Worm (Caenorhabditis elegans) whole organism, L3 larva: ENCODE results near the gene Y73C8C.12.

ENCODE experiments used
- R02D3.7 ChIP-seq: fragments of 150-350 bp; optimal IDR thresholded peaks from 2 replicates; lab custom pipeline; 2014; ENCODE audit warnings: missing biosample characterization, missing genetic modification characterization
- ZK546.5 ChIP-seq: sonication (generic microtip); optimal IDR thresholded peaks from 2 replicates; lab custom pipeline; 2017; ENCODE audit warnings: missing biosample characterization, missing genetic modification characterization
- aly-2 ChIP-seq: fragments of 150-350 bp; optimal IDR thresholded peaks from 2 replicates; lab custom pipeline; 2014; ENCODE audit warnings: missing biosample characterization, missing genetic modification characterization
- ama-1 ChIP-seq: fragments of 150-350 bp; optimal IDR thresholded peaks from 2 replicates; lab custom pipeline; 2018
- ceh-16 ChIP-seq: sonication (generic microtip); optimal IDR thresholded peaks from 2 replicates; lab custom pipeline; 2017; ENCODE audit warnings: missing biosample characterization, missing genetic modification characterization
- ceh-82 ChIP-seq: fragments of 150-350 bp; optimal IDR thresholded peaks from 2 replicates; lab custom pipeline; 2014; ENCODE audit warnings: missing biosample characterization, missing genetic modification characterization
- ceh-9 ChIP-seq: sonication (generic microtip); optimal IDR thresholded peaks from 2 replicates; lab custom pipeline; 2018; ENCODE audit warnings: missing biosample characterization, missing genetic modification characterization
- daf-12 ChIP-seq: fragments of 150-350 bp; optimal IDR thresholded peaks from 2 replicates; lab custom pipeline; 2014; ENCODE audit warnings: missing biosample characterization, missing genetic modification reagents, missing genetic modification characterization
- egl-27 ChIP-seq: sonication (generic microtip); optimal IDR thresholded peaks from 4 replicates; lab custom pipeline; 2017; ENCODE audit warnings: missing biosample characterization, missing genetic modification reagents, missing genetic modification characterization
- elt-1 ChIP-seq: fragments of 150-350 bp; optimal IDR thresholded peaks from 2 replicates; lab custom pipeline; 2014; ENCODE audit warnings: missing biosample characterization, missing genetic modification characterization
- elt-2 ChIP-seq: sonication (generic microtip); optimal IDR thresholded peaks from 2 replicates; lab custom pipeline; 2016; ENCODE audit warnings: missing genetic modification reagents, mild to moderate bottlenecking, missing genetic modification characterization, missing compliant biosample characterization
- elt-3 ChIP-seq, 3 experiments: fragments of 150-350 bp in 1 of 3; sonication (generic microtip) in 2 of 3; optimal IDR thresholded peaks; 2 replicates in 2 of 3; 4 replicates in 1 of 3; lab custom pipeline; 2014 to 2017; ENCODE audit warnings: missing biosample characterization in 3 of 3, missing genetic modification characterization in 3 of 3
- eor-1 ChIP-seq, 2 experiments: fragments of 150-350 bp; optimal IDR thresholded peaks; 2 replicates each; lab custom pipeline; 2014 to 2018; ENCODE audit warnings: missing biosample characterization in 2 of 2, missing genetic modification characterization in 2 of 2
- fkh-10 ChIP-seq: sonication (generic microtip); optimal IDR thresholded peaks from 2 replicates; lab custom pipeline; 2017; ENCODE audit warnings: missing biosample characterization, missing genetic modification reagents, missing genetic modification characterization
- fos-1 ChIP-seq: fragments of 150-350 bp; optimal IDR thresholded peaks from 2 replicates; lab custom pipeline; 2014; ENCODE audit warnings: missing biosample characterization, missing genetic modification characterization
- hmg-11 ChIP-seq: sonication (generic microtip); optimal IDR thresholded peaks from 2 replicates; lab custom pipeline; 2016; ENCODE audit warnings: missing genetic modification characterization, missing compliant biosample characterization
- jun-1 ChIP-seq: fragments of 150-350 bp; optimal IDR thresholded peaks from 2 replicates; lab custom pipeline; 2014; ENCODE audit warnings: missing biosample characterization, missing genetic modification reagents, missing genetic modification characterization
- lin-15B ChIP-seq: fragments of 150-350 bp; optimal IDR thresholded peaks from 2 replicates; lab custom pipeline; 2014; ENCODE audit warnings: missing biosample characterization, missing genetic modification characterization
- lsy-12 ChIP-seq: sonication (generic microtip); optimal IDR thresholded peaks from 2 replicates; lab custom pipeline; 2016; ENCODE audit warnings: mild to moderate bottlenecking, missing genetic modification characterization, missing compliant biosample characterization
- mdl-1 ChIP-seq: fragments of 150-350 bp; optimal IDR thresholded peaks from 2 replicates; lab custom pipeline; 2014; ENCODE audit warnings: missing biosample characterization, missing genetic modification characterization
- mml-1 ChIP-seq: fragments of 150-350 bp; sonication (generic microtip); optimal IDR thresholded peaks from 3 replicates; lab custom pipeline; 2014; ENCODE audit warnings: missing biosample characterization, missing genetic modification characterization
- nhr-12 ChIP-seq: fragments of 150-350 bp; optimal IDR thresholded peaks from 2 replicates; lab custom pipeline; 2014; ENCODE audit warnings: missing biosample characterization, missing genetic modification characterization
- nhr-237 ChIP-seq: fragments of 150-350 bp; optimal IDR thresholded peaks from 2 replicates; lab custom pipeline; 2014; ENCODE audit warnings: missing biosample characterization, missing genetic modification characterization
- nhr-25 ChIP-seq: sonication (generic microtip); optimal IDR thresholded peaks from 2 replicates; lab custom pipeline; 2017; ENCODE audit warnings: missing biosample characterization, missing genetic modification characterization
- nhr-28 ChIP-seq: fragments of 150-350 bp; optimal IDR thresholded peaks from 2 replicates; lab custom pipeline; 2014; ENCODE audit warnings: missing biosample characterization, missing genetic modification characterization
- nhr-43 ChIP-seq: sonication (generic microtip); optimal IDR thresholded peaks from 2 replicates; lab custom pipeline; 2016; ENCODE audit warnings: mild to moderate bottlenecking, missing genetic modification characterization, missing compliant biosample characterization; ENCODE audit not compliant: poor library complexity, severe bottlenecking
- nhr-67 ChIP-seq: fragments of 150-350 bp; optimal IDR thresholded peaks from 2 replicates; lab custom pipeline; 2014; ENCODE audit warnings: missing biosample characterization, missing genetic modification characterization
- nhr-76 ChIP-seq: fragments of 150-350 bp; sonication (generic microtip); optimal IDR thresholded peaks from 5 replicates; lab custom pipeline; 2014; ENCODE audit warnings: missing biosample characterization, missing genetic modification characterization
- pqm-1 ChIP-seq: fragments of 150-350 bp; optimal IDR thresholded peaks from 2 replicates; lab custom pipeline; 2017; ENCODE audit warnings: missing biosample characterization, missing genetic modification characterization, inconsistent platforms
- skn-1 ChIP-seq: fragments of 150-350 bp; optimal IDR thresholded peaks from 2 replicates; lab custom pipeline; 2014; ENCODE audit warnings: missing biosample characterization, missing genetic modification characterization
- tbx-2 ChIP-seq: sonication (generic microtip); optimal IDR thresholded peaks from 2 replicates; lab custom pipeline; 2016; ENCODE audit warnings: mild to moderate bottlenecking, missing genetic modification characterization, missing compliant biosample characterization
- unc-62 ChIP-seq: fragments of 150-350 bp; sonication (generic microtip); optimal IDR thresholded peaks from 4 replicates; lab custom pipeline; 2014; ENCODE audit warnings: missing biosample characterization, missing genetic modification reagents, missing genetic modification characterization
- zag-1 ChIP-seq: fragments of 150-350 bp; optimal IDR thresholded peaks from 2 replicates; lab custom pipeline; 2014; ENCODE audit warnings: missing biosample characterization, missing genetic modification characterization
- ztf-11 ChIP-seq: fragments of 150-350 bp; optimal IDR thresholded peaks from 2 replicates; lab custom pipeline; 2014; ENCODE audit warnings: missing biosample characterization, missing genetic modification characterization

The Y73C8C.12 gene

ce11 chrV:3156786-3157185, 31.8 kb downstream of the Y73C8C.12 start, which contains the start of gene exh-1:
exh-1 (plus strand) TSS chrV:3157086.
- no peak for TF ChIP-seq R02D3.7 (tag; lab: Kevin White, UChicago)
- TF ChIP-seq eor-1 (tag; optimal IDR thresholded peaks at IDR 0.05; lab: Kevin White, UChicago), result no peak
- TF ChIP-seq lsy-12 (tag; lab: Kevin White, UChicago), result no peak
- no peak for TF ChIP-seq skn-1 (tag; lab: Kevin White, UChicago)
- no peak for TF ChIP-seq ceh-16
- TF ChIP-seq jun-1 (tag; lab: Kevin White, UChicago), result no peak
- TF ChIP-seq nhr-28, result no peak
- TF ChIP-seq mml-1 (tag; lab: Kevin White, UChicago), result no peak
- TF ChIP-seq elt-2 (tag; lab: Kevin White, UChicago), result no peak
- TF ChIP-seq egl-27, result no peak
- TF ChIP-seq mdl-1 (tag; lab: Kevin White, UChicago), result no peak
- no peak for TF ChIP-seq daf-12
- TF ChIP-seq lin-15B (tag; lab: Kevin White, UChicago), result no peak
- TF ChIP-seq nhr-67 (tag; lab: Kevin White, UChicago), result no peak
- no peak for TF ChIP-seq unc-62
- TF ChIP-seq tbx-2 (tag; lab: Kevin White, UChicago), result no peak
- TF ChIP-seq nhr-237 (tag; lab: Kevin White, UChicago), result no peak
- no peak for TF ChIP-seq aly-2 (tag; lab: Kevin White, UChicago)
- TF ChIP-seq ama-1 (lab: Kevin White, UChicago), result no peak

ce11 chrV:3158379-3158778, 33.4 kb downstream of the Y73C8C.12 start:
- no peak for TF ChIP-seq ama-1 (lab: Kevin White, UChicago)
- no peak for TF ChIP-seq elt-3 (tag; optimal IDR thresholded peaks at IDR 0.05; lab: Kevin White, UChicago)
- TF ChIP-seq pqm-1 (tag; lab: Kevin White, UChicago), result no peak
- no peak for TF ChIP-seq R02D3.7 (tag; lab: Kevin White, UChicago)
- TF ChIP-seq skn-1 (tag; lab: Kevin White, UChicago), result no peak
- TF ChIP-seq fos-1 (tag; lab: Kevin White, UChicago), result no peak
- TF ChIP-seq nhr-237 (tag; lab: Kevin White, UChicago), result no peak
- no peak for TF ChIP-seq mml-1 (tag; lab: Kevin White, UChicago)
- TF ChIP-seq jun-1 (tag; lab: Kevin White, UChicago), result no peak
- no peak for TF ChIP-seq nhr-25 (tag; lab: Kevin White, UChicago)
- no peak for TF ChIP-seq ztf-11 (tag; lab: Kevin White, UChicago)
- TF ChIP-seq hmg-11 (tag; lab: Kevin White, UChicago), result no peak
- no peak for TF ChIP-seq eor-1 (tag; optimal IDR thresholded peaks at IDR 0.05; lab: Kevin White, UChicago)
- no peak for TF ChIP-seq elt-2 (tag; lab: Kevin White, UChicago)
- TF ChIP-seq nhr-43 (tag; lab: Kevin White, UChicago), result no peak

- TF ChIP-seq ceh-82, result no peak
- TF ChIP-seq mdl-1 (tag; lab: Kevin White, UChicago), result no peak
- TF ChIP-seq nhr-76 (tag; lab: Kevin White, UChicago), result no peak
Observed at ce11 chrV:3159252-3159651, 34.2 kb downstream of the Y73C8C.12 start, which contains the start of gene C36C5.12. C36C5.12 (minus strand) TSS chrV:3159352.

ce11 chrV:3162299-3162698, 37.3 kb downstream of the Y73C8C.12 start:
- TF ChIP-seq elt-1 (tag; lab: Kevin White, UChicago), result no peak
- TF ChIP-seq tbx-2 (tag; lab: Kevin White, UChicago), result no peak
- no peak for TF ChIP-seq egl-27
- no peak for TF ChIP-seq elt-2 (tag; lab: Kevin White, UChicago)
- no peak for TF ChIP-seq nhr-43 (tag; lab: Kevin White, UChicago)
- no peak for TF ChIP-seq fkh-10 (GFP tag; lab: Kevin White, UChicago)
- no peak for TF ChIP-seq ceh-82
- no peak for TF ChIP-seq aly-2 (tag; lab: Kevin White, UChicago)
- TF ChIP-seq ceh-9 (tag; lab: Kevin White, UChicago), result no peak
- no peak for TF ChIP-seq nhr-12 (tag; lab: Kevin White, UChicago)
- TF ChIP-seq ZK546.5 (tag; lab: Kevin White, UChicago), result no peak
- TF ChIP-seq ztf-11 (tag; lab: Kevin White, UChicago), result no peak
- TF ChIP-seq zag-1 (tag; lab: Kevin White, UChicago), result no peak
- TF ChIP-seq eor-1 (tag; optimal IDR thresholded peaks at IDR 0.05; lab: Kevin White, UChicago), result no peak
- no peak for TF ChIP-seq ama-1 (lab: Kevin White, UChicago)
- no peak for TF ChIP-seq R02D3.7 (tag; lab: Kevin White, UChicago)
- no peak for TF ChIP-seq skn-1 (tag; lab: Kevin White, UChicago)
- TF ChIP-seq pqm-1 (tag; lab: Kevin White, UChicago), result no peak
